Worm (Caenorhabditis elegans) whole organism, midembryonic: Measurements from ENCODE around the gene hrpf-2.

Source experiments
- T22C8.4 ChIP-seq: fragments of 200-800 bp; sonication (Bioruptor generic); IDR thresholded peaks from 2 replicates; pipeline ENCODE4 v1.3.6; 2022; ENCODE audit warnings: missing genetic modification characterization, missing compliant biosample characterization
- cog-1 ChIP-seq: sonication (generic microtip); optimal IDR thresholded peaks from 2 replicates; lab custom pipeline; 2016; ENCODE audit warnings: missing genetic modification characterization, missing compliant biosample characterization
- flt-1 ChIP-seq: fragments of 200-800 bp; sonication (Bioruptor generic); IDR thresholded peaks from 2 replicates; pipeline ENCODE4 v1.3.6; 2022; ENCODE audit warnings: missing genetic modification characterization, missing compliant biosample characterization
- ref-1 ChIP-seq: fragments of 200-800 bp; sonication (Bioruptor generic); conservative IDR thresholded peaks from 2 replicates; pipeline ENCODE4 v1.3.6; 2022; ENCODE audit warnings: missing genetic modification reagents, missing genetic modification characterization, missing compliant biosample characterization
- ztf-23 ChIP-seq: fragments of 200-800 bp; sonication (Bioruptor generic); IDR thresholded peaks from 2 replicates; pipeline ENCODE4 v1.3.6; 2022; ENCODE audit warnings: missing genetic modification reagents, missing genetic modification characterization, missing compliant biosample characterization
- ztf-29 ChIP-seq: fragments of 200-800 bp; sonication (Bioruptor generic); IDR thresholded peaks from 2 replicates; pipeline ENCODE4 v1.3.6; 2022; ENCODE audit warnings: missing genetic modification reagents, missing genetic modification characterization, missing compliant biosample characterization

DNA sequence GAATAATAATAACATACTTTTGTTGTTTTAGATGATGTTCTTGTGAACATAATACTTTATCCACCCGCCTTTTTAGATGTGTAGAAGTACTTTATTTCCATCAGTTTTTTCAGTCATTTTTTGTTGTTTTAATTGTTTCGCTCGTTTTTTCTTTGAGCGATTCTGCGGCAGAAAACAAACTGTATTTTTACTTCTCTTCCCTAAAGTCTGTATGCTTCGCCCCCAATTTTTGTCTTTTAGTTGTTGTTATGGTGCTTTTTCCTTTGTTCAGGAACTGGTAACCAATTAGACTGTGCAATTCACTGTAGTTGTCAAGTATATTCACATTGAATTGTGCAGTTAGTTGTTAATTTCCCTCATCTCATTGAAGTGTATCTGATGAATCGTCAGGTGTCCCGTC lies 50.6 kb downstream of the hrpf-2 start:
- TF ChIP-seq flt-1 (GFP tag; lab: Robert Waterston, UW) (no peak), cog-1 (tag; lab: Kevin White, UChicago) (no peak), ztf-23 (GFP tag; lab: Robert Waterston, UW) (no peak), ztf-29 (GFP tag; lab: Robert Waterston, UW) (no peak), ref-1 (GFP tag; lab: Robert Waterston, UW) (no peak), T22C8.4 (GFP tag; lab: Robert Waterston, UW) (no peak)
